Worm (Caenorhabditis elegans) whole organism, late embryonic: ENCODE measurements around the gene lys-3.

Experiments used
- C38D4.7 ChIP-seq: fragments of 200-800 bp; sonication (Bioruptor generic); optimal IDR thresholded peaks from 2 replicates; lab custom pipeline; 2018; ENCODE audit warnings: mild to moderate bottlenecking, missing genetic modification characterization, moderate library complexity, missing compliant biosample characterization
- F13H6.1 ChIP-seq: sonication (generic microtip); optimal IDR thresholded peaks from 2 replicates; lab custom pipeline; 2016; ENCODE audit warnings: missing genetic modification characterization, missing compliant biosample characterization
- K09A11.1 ChIP-seq: sonication (generic microtip); optimal IDR thresholded peaks from 2 replicates; lab custom pipeline; 2017; ENCODE audit warnings: antibody characterized with exemption, mild to moderate bottlenecking, missing genetic modification characterization, missing compliant biosample characterization; ENCODE audit not compliant: insufficient read depth
- T23F11.4 ChIP-seq: fragments of 200-800 bp; sonication (Bioruptor generic); optimal IDR thresholded peaks from 2 replicates; lab custom pipeline; 2018; ENCODE audit warnings: mild to moderate bottlenecking, missing genetic modification characterization, missing compliant biosample characterization
- Y22D7AL.16 ChIP-seq: sonication (generic microtip); optimal IDR thresholded peaks from 2 replicates; lab custom pipeline; 2016; ENCODE audit warnings: missing genetic modification characterization, missing compliant biosample characterization
- ahr-1 ChIP-seq: sonication (generic microtip); optimal IDR thresholded peaks from 2 replicates; lab custom pipeline; 2016; ENCODE audit warnings: missing genetic modification characterization, missing compliant biosample characterization
- ama-1 ChIP-seq: fragments of 150-350 bp; optimal IDR thresholded peaks from 2 replicates; lab custom pipeline; 2014
- ceh-14 ChIP-seq: sonication (generic microtip); optimal IDR thresholded peaks from 2 replicates; lab custom pipeline; 2016; ENCODE audit warnings: missing genotype, missing genetic modification characterization, missing compliant biosample characterization
- ceh-18 ChIP-seq: sonication (generic microtip); optimal IDR thresholded peaks from 2 replicates; lab custom pipeline; 2016; ENCODE audit warnings: missing genetic modification characterization, missing compliant biosample characterization
- ceh-19 ChIP-seq: fragments of 200-800 bp; sonication (Bioruptor generic); optimal IDR thresholded peaks from 2 replicates; lab custom pipeline; 2018; ENCODE audit warnings: mild to moderate bottlenecking, missing genetic modification characterization, missing compliant biosample characterization
- ceh-22 ChIP-seq: sonication (generic microtip); optimal IDR thresholded peaks from 2 replicates; lab custom pipeline; 2017; ENCODE audit warnings: missing biosample characterization, missing genetic modification characterization
- ceh-31 ChIP-seq: sonication (generic microtip); optimal IDR thresholded peaks from 2 replicates; lab custom pipeline; 2016; ENCODE audit warnings: missing genetic modification characterization, missing compliant biosample characterization
- ceh-34 ChIP-seq: sonication (generic microtip); optimal IDR thresholded peaks from 2 replicates; lab custom pipeline; 2016; ENCODE audit warnings: mild to moderate bottlenecking, missing genetic modification characterization, missing compliant biosample characterization
- ceh-45 ChIP-seq: fragments of 200-800 bp; sonication (Bioruptor generic); IDR thresholded peaks from 2 replicates; pipeline ENCODE4 v1.3.6; 2022; ENCODE audit warnings: missing genetic modification reagents, missing genetic modification characterization, missing compliant biosample characterization
- ceh-6 ChIP-seq: fragments of 200-800 bp; sonication (Bioruptor generic); optimal IDR thresholded peaks from 2 replicates; lab custom pipeline; 2018; ENCODE audit warnings: mild to moderate bottlenecking, missing genetic modification characterization, missing compliant biosample characterization
- ceh-9 ChIP-seq: sonication (generic microtip); optimal IDR thresholded peaks from 2 replicates; lab custom pipeline; 2016; ENCODE audit warnings: mild to moderate bottlenecking, missing genetic modification characterization, inconsistent platforms, missing compliant biosample characterization
- che-1 ChIP-seq: sonication (generic microtip); optimal IDR thresholded peaks from 2 replicates; lab custom pipeline; 2016; ENCODE audit warnings: mild to moderate bottlenecking, missing genetic modification characterization, missing compliant biosample characterization
- dmd-4 ChIP-seq: sonication (generic microtip); optimal IDR thresholded peaks from 2 replicates; lab custom pipeline; 2016; ENCODE audit warnings: borderline replicate concordance, missing genetic modification characterization, missing compliant biosample characterization
- ets-4 ChIP-seq: sonication (generic microtip); optimal IDR thresholded peaks from 2 replicates; lab custom pipeline; 2016; ENCODE audit warnings: missing genetic modification characterization, missing compliant biosample characterization
- fkh-6 ChIP-seq: sonication (generic microtip); optimal IDR thresholded peaks from 2 replicates; lab custom pipeline; 2016; ENCODE audit warnings: missing genetic modification characterization, missing compliant biosample characterization
- hlh-13 ChIP-seq: fragments of 200-800 bp; sonication (Bioruptor generic); optimal IDR thresholded peaks from 2 replicates; lab custom pipeline; 2018; ENCODE audit warnings: mild to moderate bottlenecking, missing genetic modification characterization, missing compliant biosample characterization
- hlh-15 ChIP-seq: sonication (generic microtip); optimal IDR thresholded peaks from 2 replicates; lab custom pipeline; 2016; ENCODE audit warnings: missing genetic modification characterization, missing compliant biosample characterization
- hlh-30 ChIP-seq: sonication (generic microtip); optimal IDR thresholded peaks from 2 replicates; lab custom pipeline; 2017; ENCODE audit warnings: antibody characterized with exemption, missing genetic modification characterization, missing compliant biosample characterization; ENCODE audit not compliant: insufficient read depth
- lim-6 ChIP-seq: sonication (generic microtip); optimal IDR thresholded peaks from 2 replicates; lab custom pipeline; 2016; ENCODE audit warnings: missing genetic modification characterization, missing compliant biosample characterization
- lin-11 ChIP-seq: fragments of 200-800 bp; sonication (Bioruptor generic); optimal IDR thresholded peaks from 2 replicates; lab custom pipeline; 2018; ENCODE audit warnings: mild to moderate bottlenecking, missing genetic modification characterization, missing compliant biosample characterization
- mec-3 ChIP-seq: sonication (generic microtip); optimal IDR thresholded peaks from 2 replicates; lab custom pipeline; 2016; ENCODE audit warnings: borderline replicate concordance, missing genetic modification characterization, missing compliant biosample characterization
- nhr-232 ChIP-seq: sonication (generic microtip); optimal IDR thresholded peaks from 2 replicates; lab custom pipeline; 2016; ENCODE audit warnings: missing genetic modification characterization, missing compliant biosample characterization
- odd-2 ChIP-seq: sonication (generic microtip); optimal IDR thresholded peaks from 2 replicates; lab custom pipeline; 2017; ENCODE audit warnings: antibody characterized with exemption, mild to moderate bottlenecking, missing genetic modification characterization, missing compliant biosample characterization
- pax-1 ChIP-seq: fragments of 150-350 bp; optimal IDR thresholded peaks from 2 replicates; lab custom pipeline; 2014; ENCODE audit warnings: missing biosample characterization, missing genetic modification characterization
- pha-4 ChIP-seq: fragments of 150-350 bp; optimal IDR thresholded peaks from 2 replicates; lab custom pipeline; 2018; ENCODE audit warnings: missing biosample characterization, missing genetic modification reagents, missing genetic modification characterization
- pros-1 ChIP-seq: fragments of 150-350 bp; optimal IDR thresholded peaks from 2 replicates; lab custom pipeline; 2014; ENCODE audit warnings: missing biosample characterization, missing genetic modification reagents, missing genetic modification characterization
- rnt-1 ChIP-seq: sonication (generic microtip); optimal IDR thresholded peaks from 2 replicates; lab custom pipeline; 2016; ENCODE audit warnings: missing genetic modification characterization, missing compliant biosample characterization
- sdc-2 ChIP-seq: sonication (generic microtip); optimal IDR thresholded peaks from 2 replicates; lab custom pipeline; 2016; ENCODE audit warnings: missing genotype, missing genetic modification characterization, missing compliant biosample characterization
- sox-2 ChIP-seq: fragments of 200-800 bp; sonication (Bioruptor generic); IDR thresholded peaks from 2 replicates; pipeline ENCODE4 v1.3.6; 2022; ENCODE audit warnings: missing genetic modification reagents, missing genetic modification characterization, missing compliant biosample characterization
- tbx-7 ChIP-seq: sonication (generic microtip); optimal IDR thresholded peaks from 2 replicates; lab custom pipeline; 2016; ENCODE audit warnings: missing genotype, missing genetic modification characterization, missing compliant biosample characterization
- unc-3 ChIP-seq, 2 experiments: fragments of 200-800 bp in 1 of 2; sonication (Bioruptor generic) in 1 of 2; sonication (generic microtip) in 1 of 2; conservative IDR thresholded peaks in 1 of 2; optimal IDR thresholded peaks in 1 of 2; 2 replicates each; pipeline versions ENCODE4 v1.3.6 to Lab custom; 2016 to 2022; ENCODE audit warnings: missing compliant biosample characterization in 2 of 2, missing genetic modification characterization in 2 of 2, missing genetic modification reagents in 1 of 2
- unc-42 ChIP-seq: sonication (generic microtip); optimal IDR thresholded peaks from 2 replicates; lab custom pipeline; 2016; ENCODE audit warnings: missing genotype, missing genetic modification characterization, missing compliant biosample characterization
- unc-86 ChIP-seq: sonication (generic microtip); optimal IDR thresholded peaks from 2 replicates; lab custom pipeline; 2016; ENCODE audit warnings: missing genetic modification characterization, missing compliant biosample characterization
- ztf-16 ChIP-seq: sonication (generic microtip); optimal IDR thresholded peaks from 2 replicates; lab custom pipeline; 2017; ENCODE audit warnings: missing genetic modification characterization, missing compliant biosample characterization

lys-3 gene

DNA sequence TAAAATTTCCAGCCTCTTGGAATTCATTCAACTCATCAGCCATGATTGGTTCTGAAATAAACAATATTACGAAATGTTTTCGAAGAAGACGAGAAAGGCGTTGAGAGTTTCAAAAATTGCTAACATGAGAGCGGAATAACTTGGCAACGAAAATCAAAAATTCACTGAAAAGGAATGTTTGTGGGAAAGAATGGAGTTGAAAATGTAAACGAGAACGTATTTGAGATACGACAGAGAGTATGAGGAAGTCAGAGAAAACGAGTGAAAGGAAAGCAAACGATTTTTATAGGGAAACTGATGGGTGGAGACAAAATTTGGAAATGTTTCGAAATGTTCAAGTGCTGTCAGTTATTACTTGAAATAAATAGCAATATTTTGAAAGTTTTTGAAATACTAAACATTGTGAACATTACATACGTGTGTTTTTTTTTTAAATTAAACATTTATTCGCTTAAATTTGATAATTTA lies 28.3 kb downstream of the lys-3 start, which contains the start of gene rop-1:
rop-1 (minus strand) TSS at position 51 of the 468 bp plus-strand sequence.
- no peak for TF ChIP-seq ceh-22 (tag; lab: Kevin White, UChicago)
- no peak for TF ChIP-seq T23F11.4 (GFP tag; lab: Kevin White, UChicago)
- no peak for TF ChIP-seq ama-1
- no peak for TF ChIP-seq unc-42 (tag; lab: Kevin White, UChicago)
- no peak for TF ChIP-seq ceh-9 (tag; lab: Kevin White, UChicago)
- no peak for TF ChIP-seq hlh-13 (GFP tag; lab: Kevin White, UChicago)
- TF ChIP-seq pha-4 (tag; lab: Kevin White, UChicago) = no peak
- no peak for TF ChIP-seq mec-3 (tag; lab: Kevin White, UChicago)
- TF ChIP-seq pros-1 (tag; lab: Kevin White, UChicago) = no peak
- no peak for TF ChIP-seq ceh-19 (GFP tag; lab: Kevin White, UChicago)
- TF ChIP-seq ceh-34 = no peak
- no peak for TF ChIP-seq sdc-2 (tag; lab: Kevin White, UChicago)
- no peak for TF ChIP-seq ets-4
- TF ChIP-seq ceh-14 = no peak
- TF ChIP-seq ztf-16 = no peak
- no peak for TF ChIP-seq fkh-6 (tag; lab: Kevin White, UChicago)
- TF ChIP-seq ceh-6 (GFP tag; lab: Kevin White, UChicago) = no peak
- no peak for TF ChIP-seq hlh-15
- no peak for TF ChIP-seq ceh-31 (tag; lab: Kevin White, UChicago)

DNA sequence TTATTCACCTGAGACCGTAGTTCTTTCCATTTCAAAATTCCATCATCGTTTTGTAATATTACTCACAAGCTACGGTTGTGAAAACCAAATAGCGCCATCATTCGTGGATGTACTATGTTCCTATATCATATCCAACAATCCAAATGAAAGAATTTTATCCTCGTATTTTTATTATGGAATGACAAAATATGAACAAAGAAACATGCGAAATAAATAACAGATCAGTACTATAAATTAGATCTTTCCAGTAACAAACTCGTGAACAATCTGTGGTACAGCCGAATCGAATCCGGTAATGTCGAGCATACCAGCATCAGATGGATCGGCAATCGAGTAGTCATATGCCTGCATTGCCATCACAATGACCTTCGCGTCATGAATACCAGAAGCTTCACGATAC lies 30.7 kb downstream of the lys-3 start:
- TF ChIP-seq unc-3 (GFP tag; conservative IDR thresholded peaks at IDR 0.05; lab: Robert Waterston, UW) = no peak
- TF ChIP-seq unc-3 (tag; optimal IDR thresholded peaks at IDR 0.05; lab: Kevin White, UChicago) = no peak
- no peak for TF ChIP-seq ceh-14
- no peak for TF ChIP-seq nhr-232 (tag; lab: Kevin White, UChicago)
- TF ChIP-seq C38D4.7 (GFP tag; lab: Kevin White, UChicago) = no peak
- TF ChIP-seq fkh-6 (tag; lab: Kevin White, UChicago) = no peak
- no peak for TF ChIP-seq rnt-1 (tag; lab: Kevin White, UChicago)
- TF ChIP-seq ceh-18 (tag; lab: Kevin White, UChicago) = no peak
- no peak for TF ChIP-seq tbx-7
- TF ChIP-seq sdc-2 (tag; lab: Kevin White, UChicago) = no peak
- no peak for TF ChIP-seq ahr-1 (tag; lab: Kevin White, UChicago)
- no peak for TF ChIP-seq ceh-22 (tag; lab: Kevin White, UChicago)
- no peak for TF ChIP-seq lim-6 (tag; lab: Kevin White, UChicago)

DNA sequence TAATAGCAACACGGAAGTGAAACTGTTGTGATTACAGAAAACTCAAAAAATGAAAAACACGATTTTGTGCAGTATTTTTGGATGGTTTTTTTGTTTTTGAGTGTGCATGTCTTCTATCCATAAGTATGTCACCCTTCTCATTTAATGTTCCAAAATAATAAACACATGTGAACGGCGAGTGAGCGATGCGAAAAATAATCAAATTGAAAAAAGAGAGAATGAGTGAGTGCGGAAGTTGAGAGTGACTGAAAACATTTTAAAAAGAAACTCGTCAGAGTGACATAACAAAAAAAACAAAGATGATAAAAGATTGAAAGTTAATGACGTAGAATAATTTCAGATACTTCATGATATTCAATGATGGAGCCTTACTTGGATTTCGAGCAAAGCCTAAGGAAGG lies 33.8 kb downstream of the lys-3 start:
- TF ChIP-seq K09A11.1 (tag; lab: Kevin White, UChicago) (no peak), lin-11 (tag; lab: Kevin White, UChicago) (no peak), pax-1 (no peak), F13H6.1 (tag; lab: Kevin White, UChicago) (no peak), Y22D7AL.16 (tag; lab: Kevin White, UChicago) (no peak), hlh-30 (tag; lab: Kevin White, UChicago) (no peak), pha-4 (tag; lab: Kevin White, UChicago) (no peak), ceh-45 (GFP tag; lab: Robert Waterston, UW) (no peak), odd-2 (tag; lab: Kevin White, UChicago) (no peak), ceh-9 (tag; lab: Kevin White, UChicago) (no peak), rnt-1 (tag; lab: Kevin White, UChicago) (no peak), sox-2 (GFP tag; lab: Robert Waterston, UW) (no peak), tbx-7 (no peak), dmd-4 (no peak), unc-86 (tag; lab: Kevin White, UChicago) (no peak), che-1 (no peak)
